Worm (Caenorhabditis elegans) whole organism, L4 larva: ENCODE measurements around the gene lonp-2.

ENCODE experiments used
- T26A8.4 ChIP-seq: fragments of 200-800 bp; sonication (Bioruptor generic); IDR thresholded peaks from 2 replicates; pipeline ENCODE4 v1.3.6; 2022; ENCODE audit warnings: missing genetic modification characterization, missing compliant biosample characterization
- aly-2 ChIP-seq: sonication (generic microtip); optimal IDR thresholded peaks from 2 replicates; lab custom pipeline; 2018; ENCODE audit warnings: missing biosample characterization, missing genetic modification characterization
- ces-1 ChIP-seq: fragments of 150-350 bp; sonication (generic microtip); optimal IDR thresholded peaks from 4 replicates; lab custom pipeline; 2014; ENCODE audit warnings: missing biosample characterization, missing genetic modification reagents, missing genetic modification characterization
- daf-19 ChIP-seq: fragments of 200-800 bp; sonication (Bioruptor generic); conservative IDR thresholded peaks from 2 replicates; pipeline ENCODE4 v1.3.6; 2022; ENCODE audit warnings: missing genetic modification characterization, missing compliant biosample characterization
- daf-8 ChIP-seq: fragments of 200-800 bp; sonication (Bioruptor generic); IDR thresholded peaks from 2 replicates; pipeline ENCODE4 v1.3.6; 2022; ENCODE audit warnings: missing genetic modification characterization, missing compliant biosample characterization
- fos-1 ChIP-seq: fragments of 150-350 bp; optimal IDR thresholded peaks from 2 replicates; lab custom pipeline; 2014; ENCODE audit warnings: missing biosample characterization, missing genetic modification characterization
- lin-1 ChIP-seq: fragments of 200-800 bp; sonication (Bioruptor generic); IDR thresholded peaks from 2 replicates; pipeline ENCODE4 v1.3.6; 2022; ENCODE audit warnings: missing genetic modification reagents, missing genetic modification characterization, missing compliant biosample characterization
- lin-13 ChIP-seq: fragments of 150-350 bp; optimal IDR thresholded peaks from 2 replicates; lab custom pipeline; 2014; ENCODE audit warnings: missing biosample characterization, missing genetic modification reagents, missing genetic modification characterization
- nhr-11 ChIP-seq: fragments of 150-350 bp; optimal IDR thresholded peaks from 2 replicates; lab custom pipeline; 2014; ENCODE audit warnings: missing biosample characterization, missing genetic modification characterization
- sdz-12 ChIP-seq: fragments of 200-800 bp; sonication (Bioruptor generic); optimal IDR thresholded peaks from 2 replicates; lab custom pipeline; 2018; ENCODE audit warnings: mild to moderate bottlenecking, missing genetic modification characterization, missing compliant biosample characterization
- skn-1 ChIP-seq: fragments of 150-350 bp; optimal IDR thresholded peaks from 2 replicates; lab custom pipeline; 2014; ENCODE audit warnings: missing biosample characterization, missing genetic modification characterization
- unc-62 ChIP-seq, 3 experiments: fragments of 150-350 bp in 1 of 3; sonication (generic microtip); optimal IDR thresholded peaks in 2 of 3; peaks in 1 of 3; 1 replicate in 1 of 3; 2 replicates in 2 of 3; lab custom pipeline; 2014 to 2017; ENCODE audit warnings: missing biosample characterization in 3 of 3, missing genetic modification characterization in 3 of 3, missing genetic modification reagents in 3 of 3, missing genotype in 1 of 3

- no peak for TF ChIP-seq ces-1 (GFP tag; lab: Kevin White, UChicago)
- TF ChIP-seq daf-19 (GFP tag; lab: Robert Waterston, UW): no peak
- TF ChIP-seq sdz-12: no peak
- TF ChIP-seq aly-2 (tag; lab: Kevin White, UChicago): no peak
- TF ChIP-seq lin-1 (GFP tag; lab: Robert Waterston, UW): no peak
- no peak for TF ChIP-seq daf-8
- no peak for TF ChIP-seq fos-1 (tag; lab: Kevin White, UChicago)
- TF ChIP-seq nhr-11: no peak
- TF ChIP-seq T26A8.4 (GFP tag; lab: Robert Waterston, UW): no peak
- peak in 1 of 2 experiments; percentile 31 for TF ChIP-seq unc-62 (GFP tag; optimal IDR thresholded peaks at IDR 0.05 in 1 of 2; lab: Kevin White, UChicago)
- TF ChIP-seq unc-62 (tag; optimal IDR thresholded peaks at IDR 0.05; lab: Kevin White, UChicago): no peak
- TF ChIP-seq lin-13: no peak
- TF ChIP-seq skn-1 (tag; lab: Kevin White, UChicago): no peak
These were observed 13.3 kb upstream of the lonp-2 start for ce11 chrIII:12094158-12094856.
